Fruit fly (Drosophila melanogaster) whole organism, embryonic: ENCODE results near the gene CG2224.

ENCODE experiments used
- BEAF-32 ChIP-seq: fragments of 200-800 bp; sonication (Bioruptor generic); optimal IDR thresholded peaks from 3 replicates; lab custom pipeline; 2017; ENCODE audit warnings: missing biosample characterization, missing genetic modification characterization, mild to moderate bottlenecking, moderate library complexity, missing genetic modification reagents
- Bgb ChIP-seq: fragments of 200-800 bp; sonication (Bioruptor generic); IDR thresholded peaks from 2 replicates; pipeline ENCODE4 v1.3.6; 2022; ENCODE audit warnings: missing biosample characterization, missing genetic modification characterization; ENCODE audit not compliant: partially characterized antibody
- CG14860 ChIP-seq: fragments of 200-800 bp; sonication (Bioruptor generic); IDR thresholded peaks from 3 replicates; pipeline ENCODE4 v1.3.6; 2022; ENCODE audit warnings: missing biosample characterization, missing genetic modification characterization; ENCODE audit not compliant: partially characterized antibody
- CG15479 ChIP-seq: fragments of 200-800 bp; sonication (Bioruptor generic); optimal IDR thresholded peaks from 3 replicates; lab custom pipeline; 2019; ENCODE audit warnings: missing biosample characterization, mild to moderate bottlenecking, missing genetic modification characterization, moderate library complexity
- CG15514 ChIP-seq: fragments of 200-800 bp; sonication (Bioruptor generic); optimal IDR thresholded peaks from 3 replicates; lab custom pipeline; 2017; ENCODE audit warnings: missing biosample characterization, missing genetic modification characterization, mild to moderate bottlenecking, moderate library complexity, missing genetic modification reagents
- CG1603 ChIP-seq: fragments of 200-800 bp; sonication (Bioruptor generic); optimal IDR thresholded peaks from 2 replicates; lab custom pipeline; 2019; ENCODE audit warnings: missing biosample characterization, mild to moderate bottlenecking, missing genetic modification characterization, moderate library complexity
- CG18476 ChIP-seq: fragments of 200-800 bp; sonication (Bioruptor generic); optimal IDR thresholded peaks from 2 replicates; lab custom pipeline; 2016; ENCODE audit warnings: missing biosample characterization, mild to moderate bottlenecking, missing genetic modification characterization
- CG2116 ChIP-seq: fragments of 200-800 bp; sonication (Bioruptor generic); optimal IDR thresholded peaks from 3 replicates; lab custom pipeline; 2018; ENCODE audit warnings: missing biosample characterization, mild to moderate bottlenecking, missing genetic modification characterization
- CG2120 ChIP-seq: fragments of 200-800 bp; sonication (Bioruptor generic); optimal IDR thresholded peaks from 3 replicates; lab custom pipeline; 2016; ENCODE audit warnings: missing biosample characterization, missing genetic modification characterization
- CG2129 ChIP-seq: fragments of 200-800 bp; sonication (Bioruptor generic); IDR thresholded peaks from 2 replicates; pipeline ENCODE4 v1.3.6; 2022; ENCODE audit warnings: missing biosample characterization, missing genetic modification characterization; ENCODE audit not compliant: partially characterized antibody
- CG34224 ChIP-seq: fragments of 200-800 bp; sonication (Bioruptor generic); IDR thresholded peaks from 3 replicates; pipeline ENCODE4 v1.3.6; 2022; ENCODE audit warnings: missing biosample characterization, missing genetic modification characterization; ENCODE audit not compliant: partially characterized antibody
- CG4404 ChIP-seq: fragments of 200-800 bp; sonication (Bioruptor generic); IDR thresholded peaks from 2 replicates; pipeline ENCODE4 v1.3.6; 2022; ENCODE audit warnings: missing biosample characterization, missing genetic modification characterization
- CG4617 ChIP-seq: fragments of 200-800 bp; sonication (Bioruptor generic); optimal IDR thresholded peaks from 3 replicates; lab custom pipeline; 2016; ENCODE audit warnings: missing biosample characterization, missing genetic modification characterization, borderline replicate concordance
- CG6272 ChIP-seq: fragments of 200-800 bp; sonication (Bioruptor generic); IDR thresholded peaks from 2 replicates; pipeline ENCODE4 v1.3.6; 2022; ENCODE audit warnings: missing biosample characterization, missing genetic modification characterization
- CG6689 ChIP-seq: fragments of 200-800 bp; sonication (Bioruptor generic); IDR thresholded peaks from 2 replicates; pipeline ENCODE4 v1.3.6; 2022; ENCODE audit warnings: missing biosample characterization, missing genetic modification characterization
- CG7963 ChIP-seq: fragments of 200-800 bp; sonication (Bioruptor generic); IDR thresholded peaks from 3 replicates; pipeline ENCODE4 v1.3.6; 2022; ENCODE audit warnings: missing biosample characterization, missing genetic modification characterization; ENCODE audit not compliant: partially characterized antibody
- CG8290 ChIP-seq, 3 experiments: fragments of 200-800 bp; sonication (Bioruptor generic); optimal IDR thresholded peaks; 2 replicates each; lab custom pipeline; 2016 to 2019; ENCODE audit warnings: missing biosample characterization in 3 of 3, missing genetic modification characterization in 3 of 3, mild to moderate bottlenecking in 2 of 3, moderate library complexity in 1 of 3
- CTCF ChIP-seq: fragments of 200-800 bp; sonication (Bioruptor generic); optimal IDR thresholded peaks from 2 replicates; lab custom pipeline; 2017; ENCODE audit warnings: missing biosample characterization, mild to moderate bottlenecking, missing genetic modification characterization, moderate library complexity
- Doc3 ChIP-seq: fragments of 200-800 bp; sonication (Bioruptor generic); IDR thresholded peaks from 3 replicates; pipeline ENCODE4 v1.3.6; 2022; ENCODE audit warnings: missing biosample characterization, missing genetic modification characterization; ENCODE audit not compliant: partially characterized antibody
- E2f2 ChIP-seq: fragments of 200-800 bp; sonication (Bioruptor generic); IDR thresholded peaks from 2 replicates; pipeline ENCODE4 v1.3.6; 2022; ENCODE audit warnings: missing biosample characterization, missing genetic modification characterization
- Fer2 ChIP-seq: fragments of 200-800 bp; sonication (Bioruptor generic); optimal IDR thresholded peaks from 2 replicates; lab custom pipeline; 2018; ENCODE audit warnings: missing biosample characterization, mild to moderate bottlenecking, missing genetic modification characterization, moderate library complexity
- Gsc ChIP-seq: fragments of 200-800 bp; sonication (Bioruptor generic); IDR thresholded peaks from 2 replicates; pipeline ENCODE4 v1.3.6; 2022; ENCODE audit warnings: missing biosample characterization, missing genetic modification characterization
- HLH4C ChIP-seq: fragments of 200-800 bp; sonication (Bioruptor generic); IDR thresholded peaks from 3 replicates; pipeline ENCODE4 v1.3.6; 2022; ENCODE audit warnings: missing biosample characterization, missing genetic modification characterization; ENCODE audit not compliant: partially characterized antibody
- HmgZ ChIP-seq: fragments of 200-800 bp; sonication (Bioruptor generic); optimal IDR thresholded peaks from 2 replicates; lab custom pipeline; 2018; ENCODE audit warnings: missing biosample characterization, mild to moderate bottlenecking, missing genetic modification characterization
- Med ChIP-seq: fragments of 200-800 bp; sonication (Bioruptor generic); peaks from one replicate; lab custom pipeline; 2016; ENCODE audit warnings: missing biosample characterization, missing genetic modification characterization, mild to moderate bottlenecking, inconsistent platforms, moderate library complexity
- Myb ChIP-seq: fragments of 200-800 bp; sonication (Bioruptor generic); optimal IDR thresholded peaks from 2 replicates; lab custom pipeline; 2016; ENCODE audit warnings: missing biosample characterization, missing genetic modification characterization
- Opbp ChIP-seq: fragments of 200-800 bp; sonication (Bioruptor generic); IDR thresholded peaks from 3 replicates; pipeline ENCODE4 v1.3.6; 2022; ENCODE audit warnings: missing biosample characterization, missing genetic modification characterization; ENCODE audit not compliant: partially characterized antibody
- PHDP ChIP-seq: fragments of 200-800 bp; sonication (Bioruptor generic); optimal IDR thresholded peaks from 3 replicates; lab custom pipeline; 2018; ENCODE audit warnings: missing biosample characterization, mild to moderate bottlenecking, missing genetic modification characterization, moderate library complexity
- Pdp1 ChIP-seq, 2 experiments: fragments of 200-800 bp; sonication (Bioruptor generic); optimal IDR thresholded peaks; 3 replicates each; lab custom pipeline; 2016; ENCODE audit warnings: missing biosample characterization in 2 of 2, missing genetic modification characterization in 2 of 2, mild to moderate bottlenecking in 1 of 2, moderate library complexity in 1 of 2
- Sry-δ ChIP-seq: fragments of 200-800 bp; sonication (Bioruptor generic); optimal IDR thresholded peaks from 2 replicates; lab custom pipeline; 2016; ENCODE audit warnings: missing biosample characterization, missing genetic modification characterization
- Vsx1 ChIP-seq: fragments of 200-800 bp; sonication (Bioruptor generic); optimal IDR thresholded peaks from 2 replicates; lab custom pipeline; 2017; ENCODE audit warnings: missing biosample characterization, mild to moderate bottlenecking, missing genetic modification characterization, missing genetic modification reagents
- amos ChIP-seq: fragments of 200-800 bp; sonication (Bioruptor generic); IDR thresholded peaks from 2 replicates; pipeline ENCODE4 v1.3.6; 2022; ENCODE audit warnings: missing biosample characterization, missing genetic modification characterization; ENCODE audit not compliant: partially characterized antibody
- ato ChIP-seq: fragments of 200-800 bp; sonication (Bioruptor generic); IDR thresholded peaks from 2 replicates; pipeline ENCODE4 v1.3.6; 2022; ENCODE audit warnings: missing biosample characterization, missing genetic modification characterization; ENCODE audit not compliant: partially characterized antibody
- exex ChIP-seq: fragments of 200-800 bp; sonication (Bioruptor generic); optimal IDR thresholded peaks from 4 replicates; lab custom pipeline; 2018; ENCODE audit warnings: missing biosample characterization, mild to moderate bottlenecking, missing genetic modification characterization, moderate library complexity
- hbn ChIP-seq: fragments of 200-800 bp; sonication (Bioruptor generic); IDR thresholded peaks from 2 replicates; pipeline ENCODE4 v1.3.6; 2022; ENCODE audit warnings: missing biosample characterization, missing genetic modification characterization; ENCODE audit not compliant: partially characterized antibody
- her ChIP-seq: fragments of 200-800 bp; sonication (Bioruptor generic); optimal IDR thresholded peaks from 2 replicates; lab custom pipeline; 2016; ENCODE audit warnings: missing biosample characterization, missing genetic modification characterization
- jigr1 ChIP-seq: fragments of 200-800 bp; sonication (Bioruptor generic); IDR thresholded peaks from 3 replicates; pipeline ENCODE4 v1.3.6; 2022; ENCODE audit warnings: missing biosample characterization, missing genetic modification characterization
- lmd ChIP-seq: fragments of 200-800 bp; sonication (Bioruptor generic); IDR thresholded peaks from 2 replicates; pipeline ENCODE4 v1.3.6; 2022; ENCODE audit warnings: missing biosample characterization, missing genetic modification characterization
- nmo ChIP-seq: fragments of 200-800 bp; sonication (Bioruptor generic); optimal IDR thresholded peaks from 2 replicates; lab custom pipeline; 2018; ENCODE audit warnings: missing biosample characterization, mild to moderate bottlenecking, missing genetic modification characterization, moderate library complexity
- pzg ChIP-seq: fragments of 200-800 bp; sonication (Bioruptor generic); optimal IDR thresholded peaks from 3 replicates; lab custom pipeline; 2018; ENCODE audit warnings: missing biosample characterization, mild to moderate bottlenecking, missing genetic modification characterization, moderate library complexity
- sens ChIP-seq: fragments of 200-800 bp; sonication (Bioruptor generic); peaks from one replicate; lab custom pipeline; 2016; ENCODE audit warnings: missing biosample characterization, missing genetic modification characterization
- sna ChIP-seq: fragments of 200-800 bp; sonication (Bioruptor generic); IDR thresholded peaks from 2 replicates; pipeline ENCODE4 v1.3.6; 2022; ENCODE audit warnings: missing biosample characterization, missing genetic modification characterization; ENCODE audit not compliant: partially characterized antibody
- tna ChIP-seq: fragments of 200-800 bp; sonication (Bioruptor generic); IDR thresholded peaks from 2 replicates; pipeline ENCODE4 v1.3.6; 2022; ENCODE audit warnings: missing biosample characterization, missing genetic modification characterization; ENCODE audit not compliant: partially characterized antibody
- vnd ChIP-seq: fragments of 200-800 bp; sonication (Bioruptor generic); IDR thresholded peaks from 3 replicates; pipeline ENCODE4 v1.3.6; 2022; ENCODE audit warnings: missing biosample characterization, missing genetic modification characterization; ENCODE audit not compliant: partially characterized antibody
- zen ChIP-seq: fragments of 200-800 bp; sonication (Bioruptor generic); optimal IDR thresholded peaks from 3 replicates; lab custom pipeline; 2018; ENCODE audit warnings: missing biosample characterization, mild to moderate bottlenecking, missing genetic modification characterization, moderate library complexity
- zen2 ChIP-seq: fragments of 200-800 bp; sonication (Bioruptor generic); IDR thresholded peaks from 3 replicates; pipeline ENCODE4 v1.3.6; 2022; ENCODE audit warnings: missing biosample characterization, missing genetic modification characterization; ENCODE audit not compliant: partially characterized antibody

Gene CG2224

dm6 chr3R:30459066-30459935, at the start of gene CG2224, which contains the start of gene CDase:
CG2224 (minus strand) TSS chr3R:30459300.
CDase (plus strand) TSS chr3R:30459521.
- peak; percentile 28 for TF ChIP-seq CTCF (GFP tag; lab: Kevin White, UChicago)
- TF ChIP-seq HLH4C (GFP tag; lab: Robert Waterston, UW) = peak; percentile 93
- no peak for TF ChIP-seq Gsc (GFP tag; lab: Robert Waterston, UW)
- TF ChIP-seq BEAF-32 (GFP tag; lab: Kevin White, UChicago) = peak; percentile 82
- peak in 1 of 2 experiments; percentile 48 for TF ChIP-seq Pdp1 (GFP tag; optimal IDR thresholded peaks at IDR 0.05; lab: Kevin White, UChicago)
- TF ChIP-seq Doc3 (GFP tag; lab: Robert Waterston, UW) = peak; percentile 88
- TF ChIP-seq CG2129 (GFP tag; lab: Robert Waterston, UW) = peak; percentile 63; the same call in 1 of the 2 replicates
- no peak for TF ChIP-seq zen (tag; lab: Kevin White, UChicago)
- no peak for TF ChIP-seq CG2120
- peak; percentile 89 for TF ChIP-seq CG14860 (GFP tag; lab: Robert Waterston, UW)
- TF ChIP-seq sna (GFP tag; lab: Robert Waterston, UW) = peak; percentile 95
- TF ChIP-seq ato (GFP tag; lab: Robert Waterston, UW) = peak; percentile 95
- TF ChIP-seq CG8290 (GFP tag; optimal IDR thresholded peaks at IDR 0.05; lab: Kevin White, UChicago) = no peak
- TF ChIP-seq CG8290 (tag; optimal IDR thresholded peaks at IDR 0.05; lab: Kevin White, UChicago) = peak in 1 of 2 experiments; percentile 48
- TF ChIP-seq Vsx1 (GFP tag; lab: Kevin White, UChicago) = peak; percentile 5
- peak; percentile 73 for TF ChIP-seq Med (GFP tag; lab: Kevin White, UChicago)
- TF ChIP-seq CG4404 (GFP tag; lab: Robert Waterston, UW) = no peak
- peak; percentile 19 for TF ChIP-seq nmo
- no peak for TF ChIP-seq lmd (GFP tag; lab: Robert Waterston, UW)
- no peak for TF ChIP-seq CG6689 (GFP tag; lab: Robert Waterston, UW)
- TF ChIP-seq sens = peak; percentile 55
- no peak for TF ChIP-seq Fer2 (tag; lab: Kevin White, UChicago)
- TF ChIP-seq her (GFP tag; lab: Kevin White, UChicago) = peak; percentile 98
- TF ChIP-seq CG7963 (GFP tag; lab: Robert Waterston, UW) = peak; percentile 87
- peak; percentile 57 for TF ChIP-seq CG1603 (tag; lab: Kevin White, UChicago)
- peak; percentile 98 for TF ChIP-seq CG34224
- peak; percentile 62 for TF ChIP-seq CG15514 (GFP tag; lab: Kevin White, UChicago)
- TF ChIP-seq PHDP (tag; lab: Kevin White, UChicago) = peak; percentile 8
- no peak for TF ChIP-seq CG18476 (GFP tag; lab: Kevin White, UChicago)
- no peak for TF ChIP-seq jigr1
- peak; percentile 71 for TF ChIP-seq exex (tag; lab: Kevin White, UChicago)
- peak; percentile 74 for TF ChIP-seq CG2116 (GFP tag; lab: Kevin White, UChicago)
- no peak for TF ChIP-seq CG15479 (GFP tag; lab: Kevin White, UChicago)
- peak; percentile 97 for TF ChIP-seq zen2 (GFP tag; lab: Robert Waterston, UW)
- TF ChIP-seq Sry-δ = peak; percentile 68
- TF ChIP-seq vnd = peak; percentile 86
- peak; percentile 89 for TF ChIP-seq amos (GFP tag; lab: Robert Waterston, UW)
- peak; percentile 91 for TF ChIP-seq tna (GFP tag; lab: Robert Waterston, UW)
- TF ChIP-seq Opbp (GFP tag; lab: Robert Waterston, UW) = peak; percentile 90; the same call in 2 of the 3 replicates
- peak; percentile 34 for TF ChIP-seq HmgZ (tag; lab: Kevin White, UChicago)
- TF ChIP-seq E2f2 (GFP tag; lab: Robert Waterston, UW) = peak; percentile 84
- TF ChIP-seq Bgb = peak; percentile 93
- TF ChIP-seq hbn = peak; percentile 97
- peak; percentile 16 for TF ChIP-seq CG4617
- TF ChIP-seq CG6272 = no peak
- TF ChIP-seq Myb (GFP tag; lab: Kevin White, UChicago) = peak; percentile 96
- peak; percentile 75 for TF ChIP-seq pzg (GFP tag; lab: Kevin White, UChicago)
